Fruit fly (Drosophila melanogaster): ENCODE measurements around the gene hoe1.

The hoe1 gene

dm6 chr2L:4891914-4892469, 40.2 kb downstream of the hoe1 start, which contains the start of gene CG3036 (continued):
- TF ChIP-seq CG31441 (GFP tag; IDR thresholded peaks at IDR 0.05) = no peak
- peak; percentile 37 for TF ChIP-seq nerfin-1 (tag; optimal IDR thresholded peaks at IDR 0.05)
- peak; percentile 40; the same call in 1 of the 2 replicates for TF ChIP-seq crol (GFP tag; IDR thresholded peaks at IDR 0.05)
- no peak for TF ChIP-seq CG10462 (GFP tag; optimal IDR thresholded peaks at IDR 0.05)
- TF ChIP-seq gcm2 (GFP tag; optimal IDR thresholded peaks at IDR 0.05) = no peak
- TF ChIP-seq toy (GFP tag; IDR thresholded peaks at IDR 0.05) = no peak
- 0 out of 4 replicates have a peak, but pooled peaks have one; percentile 32 for TF ChIP-seq Dll (GFP tag; IDR thresholded peaks at IDR 0.05; ENCODE audit: partially characterized antibody)
- TF ChIP-seq salm (tag; optimal IDR thresholded peaks at IDR 0.05) = peak; percentile 46
- TF ChIP-seq bowl (GFP tag; IDR thresholded peaks at IDR 0.05) = peak; percentile 57; the same call in 1 of the 2 replicates
- no peak for TF ChIP-seq Sin3A (optimal IDR thresholded peaks at IDR 0.05)
- TF ChIP-seq stwl (tag; optimal IDR thresholded peaks at IDR 0.05) = peak; percentile 36
- TF ChIP-seq Atf-2 (GFP tag; optimal IDR thresholded peaks at IDR 0.05) = no peak
- no peak for TF ChIP-seq CG9817 (tag; optimal IDR thresholded peaks at IDR 0.05)
- no peak for TF ChIP-seq GATAe (GFP tag; conservative IDR thresholded peaks at IDR 0.05)
- TF ChIP-seq CG12769 (tag; optimal IDR thresholded peaks at IDR 0.05) = peak; percentile 91
- no peak for TF ChIP-seq ab (GFP tag; optimal IDR thresholded peaks at IDR 0.05)
- peak; percentile 75 for TF ChIP-seq onecut (GFP tag; IDR thresholded peaks at IDR 0.05)
- no peak for TF ChIP-seq tup (GFP tag; optimal IDR thresholded peaks at IDR 0.05)
- TF ChIP-seq CG15696 (tag; optimal IDR thresholded peaks at IDR 0.05) = peak; percentile 3
- TF ChIP-seq CG32772 (GFP tag; IDR thresholded peaks at IDR 0.05) = no peak
- TF ChIP-seq CG11504 (tag; optimal IDR thresholded peaks at IDR 0.05) = peak; percentile 76
- no peak for TF ChIP-seq Chrac-16 (GFP tag; optimal IDR thresholded peaks at IDR 0.05)
- peak; percentile 100 for TF ChIP-seq CG8281 (tag; optimal IDR thresholded peaks at IDR 0.05)
- TF ChIP-seq tio (GFP tag; optimal IDR thresholded peaks at IDR 0.05) = no peak
- TF ChIP-seq CG8089 (GFP tag; optimal IDR thresholded peaks at IDR 0.05) = no peak
- no peak for TF ChIP-seq CG1024 (GFP tag; IDR thresholded peaks at IDR 0.05)
- no peak for TF ChIP-seq bigmax (GFP tag; optimal IDR thresholded peaks at IDR 0.05)
- no peak for TF ChIP-seq Atf3 (GFP tag; optimal IDR thresholded peaks at IDR 0.05)
- TF ChIP-seq CG30403 (GFP tag; optimal IDR thresholded peaks at IDR 0.05) = no peak
- TF ChIP-seq trem (tag; optimal IDR thresholded peaks at IDR 0.05) = peak; percentile 18
- no peak for TF ChIP-seq en (GFP tag; optimal IDR thresholded peaks at IDR 0.05)
- no peak for TF ChIP-seq Lim3 (GFP tag; IDR thresholded peaks at IDR 0.05)
- TF ChIP-seq CG14441 (GFP tag; IDR thresholded peaks at IDR 0.05) = no peak
- no peak for TF ChIP-seq CG43689 (GFP tag; IDR thresholded peaks at IDR 0.05)
- TF ChIP-seq CG1832 (GFP tag; optimal IDR thresholded peaks at IDR 0.05) = no peak
- no peak for TF ChIP-seq Poxn (GFP tag; IDR thresholded peaks at IDR 0.05)
- 0 out of 2 replicates have a peak, but pooled peaks have one; percentile 52 for TF ChIP-seq ato (GFP tag; IDR thresholded peaks at IDR 0.05; ENCODE audit: partially characterized antibody)
- TF ChIP-seq CG13624 (GFP tag; optimal IDR thresholded peaks at IDR 0.05) = peak; percentile 34
- no peak for TF ChIP-seq CG18011 (GFP tag; optimal IDR thresholded peaks at IDR 0.05)
- no peak for TF ChIP-seq CG4617 (GFP tag; optimal IDR thresholded peaks at IDR 0.05; ENCODE audit: borderline replicate concordance)
- peak; percentile 47 for TF ChIP-seq CG13296 (GFP tag; optimal IDR thresholded peaks at IDR 0.05)
- no peak for TF ChIP-seq CG32767 (GFP tag; IDR thresholded peaks at IDR 0.05)
- TF ChIP-seq Bgb (GFP tag; IDR thresholded peaks at IDR 0.05; ENCODE audit: partially characterized antibody) = peak; percentile 74; the same call in 1 of the 2 replicates
- peak; percentile 49 for TF ChIP-seq CG7271 (tag; optimal IDR thresholded peaks at IDR 0.05)
- no peak for TF ChIP-seq ham (GFP tag; IDR thresholded peaks at IDR 0.05)
- no peak for TF ChIP-seq Sry-δ (GFP tag; optimal IDR thresholded peaks at IDR 0.05)
- TF ChIP-seq PHDP (tag; optimal IDR thresholded peaks at IDR 0.05) = no peak
- TF ChIP-seq CG17612 (GFP tag; IDR thresholded peaks at IDR 0.05) = peak; percentile 6; the same call in 1 of the 2 replicates
- no peak; the same call in 2 of the 3 replicates for TF ChIP-seq zen2 (GFP tag; IDR thresholded peaks at IDR 0.05; ENCODE audit: partially characterized antibody)
- TF ChIP-seq insv (GFP tag; optimal IDR thresholded peaks at IDR 0.05) = no peak
- TF ChIP-seq CG10565 (GFP tag; optimal IDR thresholded peaks at IDR 0.05) = no peak

Measured in whole organism, embryonic.